Fruit fly (Drosophila melanogaster): Measurements from ENCODE around the gene CG32079.

The CG32079 gene

DNA sequence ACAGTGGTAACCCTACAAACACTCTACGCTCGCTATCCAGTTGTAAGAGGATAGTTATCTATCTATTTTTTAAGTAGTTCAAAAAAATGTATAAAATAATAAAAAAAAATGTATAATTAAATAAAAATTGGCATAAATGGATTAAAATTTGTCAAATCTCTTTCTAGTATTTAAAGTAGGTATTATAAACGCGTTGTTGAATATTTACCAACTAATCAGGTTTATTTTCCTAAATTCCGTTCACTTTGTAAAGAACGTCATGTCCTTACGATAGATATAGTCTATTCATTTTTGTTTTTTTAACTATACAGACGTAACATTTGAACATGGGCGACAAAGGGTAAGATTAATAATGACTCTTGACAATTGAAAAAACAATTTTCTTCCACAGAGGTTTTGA, 1.9 kb downstream of the CG32079 start, which contains the start of gene CG32081:
Gene CG32081, plus strand, starts transcription at position 301 of the 400 bp plus-strand sequence.
- no peak for TF ChIP-seq Ets98B (GFP tag; IDR thresholded peaks at IDR 0.05)
- no peak for TF ChIP-seq CG32121 (GFP tag; IDR thresholded peaks at IDR 0.05)
- no peak for TF ChIP-seq rn (GFP tag; IDR thresholded peaks at IDR 0.05)
- TF ChIP-seq CG4496 (GFP tag; IDR thresholded peaks at IDR 0.05), result no peak
- no peak for TF ChIP-seq Snoo (tag; optimal IDR thresholded peaks at IDR 0.05)
- TF ChIP-seq EcR (GFP tag; optimal IDR thresholded peaks at IDR 0.05), result no peak
- TF ChIP-seq Pif1B (GFP tag; optimal IDR thresholded peaks at IDR 0.05), result no peak
- no peak for TF ChIP-seq Pif1A (GFP tag; optimal IDR thresholded peaks at IDR 0.05)
- no peak for TF ChIP-seq CG9948 (tag; optimal IDR thresholded peaks at IDR 0.05)
- no peak for TF ChIP-seq CG8159 (tag; optimal IDR thresholded peaks at IDR 0.05)
- no peak for TF ChIP-seq CG12605 (GFP tag; IDR thresholded peaks at IDR 0.05)
- TF ChIP-seq D1 (tag; optimal IDR thresholded peaks at IDR 0.05), result no peak
- TF ChIP-seq fd96Ca (GFP tag; IDR thresholded peaks at IDR 0.05), result no peak
- no peak for TF ChIP-seq CG13204 (GFP tag; optimal IDR thresholded peaks at IDR 0.05)
- no peak for TF ChIP-seq gl (tag; optimal IDR thresholded peaks at IDR 0.05)

DNA sequence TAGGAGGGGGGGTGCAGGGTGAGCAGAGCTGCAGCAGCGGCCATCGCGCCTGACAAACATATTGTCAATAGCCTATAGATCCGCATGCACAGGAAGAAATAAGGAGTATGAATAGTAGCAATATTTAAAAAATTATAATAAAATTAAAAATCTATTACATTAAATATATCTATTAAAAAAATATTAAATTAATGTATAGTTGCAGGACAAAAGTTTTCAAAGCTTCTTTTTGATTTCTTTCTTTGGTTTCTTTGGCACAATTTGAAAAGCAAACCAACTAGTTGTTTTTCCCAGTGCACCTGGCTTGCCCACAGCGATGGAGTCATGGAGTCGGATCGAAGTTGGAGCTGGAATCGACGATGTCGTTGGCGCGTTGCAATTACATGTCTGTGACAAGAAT, 6.4 kb downstream of the CG32079 start:
- TF ChIP-seq Snoo (tag; optimal IDR thresholded peaks at IDR 0.05) (peak; percentile 6), CG10348 (GFP tag; IDR thresholded peaks at IDR 0.05) (no peak), CG34367 (tag; optimal IDR thresholded peaks at IDR 0.05) (peak; percentile 39), CG14655 (GFP tag; optimal IDR thresholded peaks at IDR 0.05) (peak; percentile 60), CG32121 (GFP tag; IDR thresholded peaks at IDR 0.05) (peak; percentile 54; the same call in 1 of the 2 replicates), Pif1A (GFP tag; optimal IDR thresholded peaks at IDR 0.05) (no peak), EcR (GFP tag; optimal IDR thresholded peaks at IDR 0.05) (no peak), CG9948 (tag; optimal IDR thresholded peaks at IDR 0.05) (peak; percentile 50), CG4496 (GFP tag; IDR thresholded peaks at IDR 0.05) (0 out of 3 replicates have a peak, but pooled peaks have one; percentile 38), CG13204 (GFP tag; optimal IDR thresholded peaks at IDR 0.05) (peak; percentile 9), CG12605 (GFP tag; IDR thresholded peaks at IDR 0.05) (no peak; the same call in 1 of the 2 replicates), CG15710 (tag; optimal IDR thresholded peaks at IDR 0.05) (peak; percentile 53), rn (GFP tag; IDR thresholded peaks at IDR 0.05) (no peak), CG8159 (tag; optimal IDR thresholded peaks at IDR 0.05) (peak; percentile 60), Ets98B (GFP tag; IDR thresholded peaks at IDR 0.05) (peak; percentile 59; the same call in 1 of the 2 replicates), Pif1B (GFP tag; optimal IDR thresholded peaks at IDR 0.05) (peak; percentile 22), CG8301 (tag; optimal IDR thresholded peaks at IDR 0.05) (peak; percentile 47), D1 (tag; optimal IDR thresholded peaks at IDR 0.05) (no peak), CG17806 (tag; optimal IDR thresholded peaks at IDR 0.05) (peak; percentile 47), gl (tag; optimal IDR thresholded peaks at IDR 0.05) (no peak), fd96Ca (GFP tag; IDR thresholded peaks at IDR 0.05) (0 out of 3 replicates have a peak, but pooled peaks have one; percentile 40)

DNA sequence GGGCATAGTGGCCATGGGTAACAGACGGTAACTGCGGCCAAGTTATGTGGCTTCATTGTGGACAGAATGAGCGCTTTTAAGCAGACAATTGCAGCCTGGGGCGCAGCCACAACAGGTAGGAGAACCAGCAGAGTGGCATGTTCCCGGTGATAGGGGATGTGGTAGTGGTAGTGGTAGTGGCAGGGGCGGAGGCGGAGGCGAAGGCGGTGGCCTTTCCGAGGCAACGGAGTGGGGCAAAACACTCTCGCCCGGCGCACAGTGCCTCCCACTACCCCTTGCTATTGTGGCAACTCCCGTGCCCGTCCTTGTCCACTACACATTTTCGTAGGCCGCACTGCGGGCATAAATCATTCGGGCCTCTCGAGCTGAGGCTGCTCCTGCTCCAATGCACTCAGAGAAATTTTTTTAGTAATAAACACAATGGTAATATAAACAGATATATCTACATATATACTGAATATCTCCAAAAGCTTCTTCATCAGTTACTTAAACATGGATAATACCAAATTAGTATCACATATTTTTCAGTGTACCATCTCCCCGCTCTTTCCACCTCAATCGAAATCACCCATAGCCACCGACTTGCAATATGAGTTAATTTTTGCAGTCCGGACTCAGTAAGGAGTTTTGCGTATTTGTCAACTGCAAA, 8.1 kb downstream of the CG32079 start:
- TF ChIP-seq EcR (GFP tag; optimal IDR thresholded peaks at IDR 0.05) (peak; percentile 25), CG9948 (tag; optimal IDR thresholded peaks at IDR 0.05) (peak; percentile 80), CG13204 (GFP tag; optimal IDR thresholded peaks at IDR 0.05) (peak; percentile 72), CG14655 (GFP tag; optimal IDR thresholded peaks at IDR 0.05) (peak; percentile 77), CG8159 (tag; optimal IDR thresholded peaks at IDR 0.05) (peak; percentile 83), rn (GFP tag; IDR thresholded peaks at IDR 0.05) (0 out of 2 replicates have a peak, but pooled peaks have one; percentile 31), CG10348 (GFP tag; IDR thresholded peaks at IDR 0.05) (no peak), CG34367 (tag; optimal IDR thresholded peaks at IDR 0.05) (peak; percentile 74), CG17806 (tag; optimal IDR thresholded peaks at IDR 0.05) (peak; percentile 85), CG4496 (GFP tag; IDR thresholded peaks at IDR 0.05) (peak; percentile 78), Snoo (tag; optimal IDR thresholded peaks at IDR 0.05) (peak; percentile 62), gl (tag; optimal IDR thresholded peaks at IDR 0.05) (peak; percentile 65), Pif1A (GFP tag; optimal IDR thresholded peaks at IDR 0.05) (peak; percentile 77), Pif1B (GFP tag; optimal IDR thresholded peaks at IDR 0.05) (peak; percentile 66), Ets98B (GFP tag; IDR thresholded peaks at IDR 0.05) (peak; percentile 76), fd96Ca (GFP tag; IDR thresholded peaks at IDR 0.05) (peak; percentile 74), CG12605 (GFP tag; IDR thresholded peaks at IDR 0.05) (peak; percentile 73), D1 (tag; optimal IDR thresholded peaks at IDR 0.05) (peak; percentile 56), CG32121 (GFP tag; IDR thresholded peaks at IDR 0.05) (peak; percentile 66), CG8301 (tag; optimal IDR thresholded peaks at IDR 0.05) (peak; percentile 70), CG15710 (tag; optimal IDR thresholded peaks at IDR 0.05) (peak; percentile 79)

DNA sequence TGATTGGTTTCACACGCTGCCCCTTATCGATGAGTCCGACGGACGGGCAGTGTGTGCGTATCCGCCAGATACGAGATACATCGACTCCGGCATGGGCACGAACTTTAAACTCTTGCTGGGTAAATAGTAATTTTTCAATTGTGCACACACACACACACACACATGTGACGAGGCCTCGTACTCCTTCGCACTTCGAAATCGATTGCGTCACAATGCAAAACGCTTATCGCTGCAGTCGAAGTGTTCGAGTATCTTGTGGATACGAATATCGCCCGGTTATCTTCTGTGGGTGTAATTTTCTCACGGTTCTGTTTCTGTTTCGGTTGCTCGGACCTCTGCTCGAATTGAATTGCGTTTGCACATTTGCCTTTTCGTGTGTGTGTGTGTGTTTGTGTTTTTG, 9.7 kb downstream of the CG32079 start:
- TF ChIP-seq CG32121 (GFP tag; IDR thresholded peaks at IDR 0.05), result no peak
- no peak for TF ChIP-seq CG4496 (GFP tag; IDR thresholded peaks at IDR 0.05)
- TF ChIP-seq gl (tag; optimal IDR thresholded peaks at IDR 0.05), result no peak
- TF ChIP-seq CG10348 (GFP tag; IDR thresholded peaks at IDR 0.05), result no peak
- TF ChIP-seq CG13204 (GFP tag; optimal IDR thresholded peaks at IDR 0.05), result no peak
- TF ChIP-seq CG14655 (GFP tag; optimal IDR thresholded peaks at IDR 0.05), result no peak
- TF ChIP-seq Snoo (tag; optimal IDR thresholded peaks at IDR 0.05), result no peak
- TF ChIP-seq CG15710 (tag; optimal IDR thresholded peaks at IDR 0.05), result no peak
- TF ChIP-seq Ets98B (GFP tag; IDR thresholded peaks at IDR 0.05), result no peak
- no peak for TF ChIP-seq D1 (tag; optimal IDR thresholded peaks at IDR 0.05)
- no peak for TF ChIP-seq CG9948 (tag; optimal IDR thresholded peaks at IDR 0.05)
- no peak for TF ChIP-seq rn (GFP tag; IDR thresholded peaks at IDR 0.05)

DNA sequence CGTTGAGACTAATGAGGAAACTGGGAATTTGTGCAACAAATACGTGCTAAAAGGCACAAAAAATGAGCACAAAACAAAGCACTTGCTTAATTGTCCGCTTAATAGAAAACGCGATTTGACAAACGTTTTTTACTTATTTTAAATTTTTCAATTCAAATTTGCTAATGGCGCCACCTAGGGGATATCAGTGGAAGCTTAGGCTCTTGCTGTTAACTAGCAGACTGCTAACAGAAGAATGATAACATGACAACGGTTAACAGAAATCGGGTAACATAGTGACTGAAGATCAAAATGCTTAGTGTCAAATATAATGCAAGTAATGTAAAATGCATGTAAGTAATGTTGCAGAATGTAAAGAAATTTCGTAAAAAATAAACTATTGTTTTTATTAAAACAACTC, 15.8 kb downstream of the CG32079 start:
- TF ChIP-seq gl (tag; optimal IDR thresholded peaks at IDR 0.05), result no peak
- no peak for TF ChIP-seq CG4496 (GFP tag; IDR thresholded peaks at IDR 0.05)
- no peak for TF ChIP-seq Snoo (tag; optimal IDR thresholded peaks at IDR 0.05)
- TF ChIP-seq D1 (tag; optimal IDR thresholded peaks at IDR 0.05), result no peak
- TF ChIP-seq CG8159 (tag; optimal IDR thresholded peaks at IDR 0.05), result no peak
- no peak for TF ChIP-seq Ets98B (GFP tag; IDR thresholded peaks at IDR 0.05)
- TF ChIP-seq CG32121 (GFP tag; IDR thresholded peaks at IDR 0.05), result no peak
- no peak for TF ChIP-seq CG15710 (tag; optimal IDR thresholded peaks at IDR 0.05)
- no peak for TF ChIP-seq CG14655 (GFP tag; optimal IDR thresholded peaks at IDR 0.05)
- no peak for TF ChIP-seq EcR (GFP tag; optimal IDR thresholded peaks at IDR 0.05)
- no peak for TF ChIP-seq CG12605 (GFP tag; IDR thresholded peaks at IDR 0.05)
- TF ChIP-seq CG9948 (tag; optimal IDR thresholded peaks at IDR 0.05), result no peak
- TF ChIP-seq Pif1A (GFP tag; optimal IDR thresholded peaks at IDR 0.05), result no peak
- TF ChIP-seq CG8301 (tag; optimal IDR thresholded peaks at IDR 0.05), result no peak
- TF ChIP-seq CG17806 (tag; optimal IDR thresholded peaks at IDR 0.05), result no peak
- no peak for TF ChIP-seq CG13204 (GFP tag; optimal IDR thresholded peaks at IDR 0.05)
